Fruit fly (Drosophila melanogaster): Measurements from ENCODE around the gene CG9988.
A peak's percentile ranks its signal among the peaks of the same experiment; 100 is the strongest.

The CG9988 gene

DNA sequence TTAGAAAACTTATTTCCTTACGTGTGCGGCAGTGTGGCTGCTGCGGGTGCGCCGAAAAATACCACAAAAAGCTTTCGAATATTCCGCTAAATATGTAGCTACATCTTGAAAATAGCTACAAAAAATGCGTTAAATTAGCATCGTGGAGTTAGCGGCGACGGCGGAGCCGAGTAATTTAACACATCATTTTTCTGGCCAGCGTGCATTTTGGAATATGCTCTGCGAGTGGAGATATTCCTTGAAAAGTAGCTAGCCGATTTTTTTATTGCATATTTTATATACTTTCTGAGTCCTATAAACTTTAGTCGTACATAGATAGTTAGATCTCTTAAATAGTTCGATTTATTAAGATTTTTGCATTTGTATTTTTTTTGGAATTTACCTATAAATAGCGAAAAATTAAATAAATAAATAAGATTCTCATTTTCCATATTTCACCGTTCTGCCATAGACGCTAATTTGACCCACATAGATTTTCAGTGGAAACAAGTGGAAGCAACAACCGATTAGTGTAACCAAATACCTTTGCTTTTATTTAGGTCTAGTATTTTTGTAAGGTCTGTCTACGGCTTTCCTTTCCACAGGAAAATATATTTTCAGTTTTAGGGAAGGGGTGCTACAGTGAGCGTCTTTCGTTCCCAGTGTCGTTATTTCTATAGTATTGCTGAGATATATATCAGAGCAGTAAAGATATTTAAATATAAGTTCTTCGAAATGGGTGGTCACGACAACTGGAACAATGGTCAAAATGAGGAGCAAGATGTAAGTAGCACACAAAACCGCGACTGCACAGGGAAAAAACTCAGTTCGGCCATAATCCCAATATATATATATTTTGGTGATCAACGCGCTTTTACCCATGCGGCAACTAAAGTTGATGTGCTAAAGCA is 36.7 kb upstream of the CG9988 start, which contains the start of the genes Noa36 and Hrb98DE (continued):
- TF ChIP-seq CG6854 (GFP tag; optimal IDR thresholded peaks at IDR 0.05), result peak; percentile 0
- 0 out of 2 replicates have a peak, but pooled peaks have one; percentile 30 for TF ChIP-seq CG11247 (GFP tag; IDR thresholded peaks at IDR 0.05)
- no peak for TF ChIP-seq disco-r (GFP tag; optimal IDR thresholded peaks at IDR 0.05)
- TF ChIP-seq sob (GFP tag; IDR thresholded peaks at IDR 0.05), result no peak
- peak; percentile 7 for TF ChIP-seq grn (GFP tag; optimal IDR thresholded peaks at IDR 0.05)
- no peak for TF ChIP-seq Spps (tag; optimal IDR thresholded peaks at IDR 0.05)
- TF ChIP-seq dm (GFP tag; optimal IDR thresholded peaks at IDR 0.05), result no peak
- TF ChIP-seq jigr1 (GFP tag; IDR thresholded peaks at IDR 0.05), result no peak
- TF ChIP-seq sim (GFP tag; IDR thresholded peaks at IDR 0.05), result no peak
- peak; percentile 81 for TF ChIP-seq slbo (GFP tag; IDR thresholded peaks at IDR 0.05)
- peak; percentile 12; the same call in 1 of the 2 replicates for TF ChIP-seq ato (GFP tag; IDR thresholded peaks at IDR 0.05; ENCODE audit: partially characterized antibody)
- peak; percentile 64 for TF ChIP-seq nmo (GFP tag; optimal IDR thresholded peaks at IDR 0.05)
- no peak for TF ChIP-seq rib (GFP tag; IDR thresholded peaks at IDR 0.05)
- peak; percentile 91 for TF ChIP-seq Ets65A (GFP tag)
- TF ChIP-seq YL-1 (GFP tag; optimal IDR thresholded peaks at IDR 0.05), result peak; percentile 41
- no peak for TF ChIP-seq slp2 (GFP tag; optimal IDR thresholded peaks at IDR 0.05)
- no peak for TF ChIP-seq CG5245 (GFP tag; optimal IDR thresholded peaks at IDR 0.05)
- no peak for TF ChIP-seq CG2199 (GFP tag; IDR thresholded peaks at IDR 0.05)
- no peak for TF ChIP-seq dimm (GFP tag; IDR thresholded peaks at IDR 0.05)
- no peak for TF ChIP-seq CG15601 (tag; optimal IDR thresholded peaks at IDR 0.05)
- peak; percentile 25 for TF ChIP-seq CG9727 (GFP tag; optimal IDR thresholded peaks at IDR 0.05)
- peak; percentile 94 for TF ChIP-seq CG7357 (GFP tag; IDR thresholded peaks at IDR 0.05)
- TF ChIP-seq CG30020 (tag; optimal IDR thresholded peaks at IDR 0.05), result peak; percentile 86
- TF ChIP-seq CG34422 (GFP tag; IDR thresholded peaks at IDR 0.05), result no peak
- no peak; the same call in 1 of the 2 replicates for TF ChIP-seq CG10366 (GFP tag; IDR thresholded peaks at IDR 0.05)
- no peak for TF ChIP-seq inv (GFP tag; IDR thresholded peaks at IDR 0.05; ENCODE audit: partially characterized antibody)
- TF ChIP-seq repo (GFP tag; optimal IDR thresholded peaks at IDR 0.05), result no peak
- peak; percentile 62 for TF ChIP-seq NfI (GFP tag; optimal IDR thresholded peaks at IDR 0.05)
- TF ChIP-seq CG2875 (GFP tag; optimal IDR thresholded peaks at IDR 0.05), result no peak
- peak; percentile 10 for TF ChIP-seq Fer3 (tag; optimal IDR thresholded peaks at IDR 0.05)
- no peak for TF ChIP-seq CG2129 (GFP tag; IDR thresholded peaks at IDR 0.05; ENCODE audit: partially characterized antibody)
- no peak for TF ChIP-seq so (GFP tag; IDR thresholded peaks at IDR 0.05)
- peak; percentile 43 for TF ChIP-seq CG2678 (tag; optimal IDR thresholded peaks at IDR 0.05)
- TF ChIP-seq pros (GFP tag; optimal IDR thresholded peaks at IDR 0.05), result no peak
- no peak for TF ChIP-seq dmrt99B (tag; optimal IDR thresholded peaks at IDR 0.05)
- no peak for TF ChIP-seq CG16863 (GFP tag; optimal IDR thresholded peaks at IDR 0.05)
- peak; percentile 79 for TF ChIP-seq Rfx (GFP tag; IDR thresholded peaks at IDR 0.05)
- TF ChIP-seq CG8944 (GFP tag; optimal IDR thresholded peaks at IDR 0.05), result peak; percentile 14
- TF ChIP-seq CG4854 (GFP tag; optimal IDR thresholded peaks at IDR 0.05), result no peak
- TF ChIP-seq D19A (tag; optimal IDR thresholded peaks at IDR 0.05), result no peak
- TF ChIP-seq CG15269 (tag; optimal IDR thresholded peaks at IDR 0.05), result peak; percentile 40
- no peak for TF ChIP-seq Awh (GFP tag; IDR thresholded peaks at IDR 0.05)
- TF ChIP-seq fd96Cb (tag; optimal IDR thresholded peaks at IDR 0.05), result peak; percentile 36
- no peak for TF ChIP-seq Sox102F (GFP tag; optimal IDR thresholded peaks at IDR 0.05)
- TF ChIP-seq Hey (tag; optimal IDR thresholded peaks at IDR 0.05), result no peak
- TF ChIP-seq ewg (GFP tag; optimal IDR thresholded peaks at IDR 0.05), result peak; percentile 26
- TF ChIP-seq schlank (tag; optimal IDR thresholded peaks at IDR 0.05), result no peak
- TF ChIP-seq fu2 (GFP tag; optimal IDR thresholded peaks at IDR 0.05), result peak; percentile 36
- TF ChIP-seq CG3847 (GFP tag; IDR thresholded peaks at IDR 0.05), result peak; percentile 58

All from whole organism, embryonic.